Fruit fly (Drosophila melanogaster): Measurements from ENCODE around the gene kibra.

- TF ChIP-seq psq (optimal IDR thresholded peaks at IDR 0.05) = no peak
- TF ChIP-seq Sin3A (optimal IDR thresholded peaks at IDR 0.05) = no peak
- TF ChIP-seq Myc (optimal IDR thresholded peaks at IDR 0.05) = no peak
- TF ChIP-seq insv (optimal IDR thresholded peaks at IDR 0.05) = no peak
- TF ChIP-seq ttk (optimal IDR thresholded peaks at IDR 0.05) = no peak
- TF ChIP-seq h (optimal IDR thresholded peaks at IDR 0.05) = no peak
Measured at dm6 chr3R:14720130-14720529, 3.9 kb downstream of the kibra start.

Measured in Kc167 (cell line).